Worm (Caenorhabditis elegans) whole organism, young adult: ENCODE measurements around the gene C56G3.2.
A peak's percentile ranks its signal among the peaks of the same experiment; 100 is the strongest.

Experiments
- B0019.2 ChIP-seq: fragments of 200-800 bp; sonication (Bioruptor generic); conservative IDR thresholded peaks from 2 replicates; pipeline ENCODE4 v1.3.6; 2022; ENCODE audit warnings: missing genetic modification reagents, missing genetic modification characterization, missing compliant biosample characterization
- C06A6.2 ChIP-seq: fragments of 200-800 bp; sonication (Bioruptor generic); conservative IDR thresholded peaks from 2 replicates; pipeline ENCODE4 v1.3.6; 2022; ENCODE audit warnings: missing genetic modification characterization, missing compliant biosample characterization
- F10E7.11 ChIP-seq: sonication (generic microtip); optimal IDR thresholded peaks from 2 replicates; lab custom pipeline; 2017; ENCODE audit warnings: mild to moderate bottlenecking, missing genetic modification characterization, moderate library complexity, missing compliant biosample characterization
- F23B12.7 ChIP-seq: sonication (generic microtip); optimal IDR thresholded peaks from 2 replicates; lab custom pipeline; 2017; ENCODE audit warnings: missing genetic modification characterization, mild to moderate bottlenecking, missing compliant biosample characterization, antibody characterized with exemption, moderate library complexity; ENCODE audit not compliant: insufficient read depth
- F55B11.4 ChIP-seq: sonication (generic microtip); optimal IDR thresholded peaks from 2 replicates; lab custom pipeline; 2016; ENCODE audit warnings: missing compliant biosample characterization, missing genetic modification characterization, borderline replicate concordance; ENCODE audit not compliant: insufficient read depth
- K11D2.4 ChIP-seq: fragments of 200-800 bp; sonication (Bioruptor generic); IDR thresholded peaks from 2 replicates; pipeline ENCODE4 v1.3.6; 2022; ENCODE audit warnings: missing genetic modification reagents, missing genetic modification characterization, missing compliant biosample characterization
- T07F8.4 ChIP-seq: sonication (generic microtip); optimal IDR thresholded peaks from 2 replicates; lab custom pipeline; 2016; ENCODE audit warnings: mild to moderate bottlenecking, missing genetic modification characterization, moderate library complexity, missing compliant biosample characterization
- Y53F4B.3 ChIP-seq: fragments of 200-800 bp; sonication (Bioruptor generic); IDR thresholded peaks from 2 replicates; pipeline ENCODE4 v1.3.6; 2022; ENCODE audit warnings: missing genetic modification reagents, missing genetic modification characterization, missing compliant biosample characterization
- Y67H2A.10 ChIP-seq: fragments of 200-800 bp; sonication (Bioruptor generic); conservative IDR thresholded peaks from 2 replicates; pipeline ENCODE4 v1.3.6; 2022; ENCODE audit warnings: missing genetic modification reagents, missing genetic modification characterization, missing compliant biosample characterization
- Y95B8A.8 ChIP-seq: fragments of 200-800 bp; sonication (Bioruptor generic); IDR thresholded peaks from 2 replicates; pipeline ENCODE4 v1.3.6; 2022; ENCODE audit warnings: missing genetic modification reagents, missing genetic modification characterization, missing compliant biosample characterization
- ama-1 ChIP-seq, 3 experiments: fragments of 150-350 bp in 1 of 3; sonication (generic microtip) in 2 of 3; optimal IDR thresholded peaks; 2 replicates each; lab custom pipeline; 2014 to 2018; ENCODE audit warnings: missing biosample characterization in 2 of 3, missing genetic modification characterization in 2 of 3, missing genetic modification reagents in 2 of 3
- aptf-2 ChIP-seq: fragments of 200-800 bp; sonication (Bioruptor generic); conservative IDR thresholded peaks from 2 replicates; pipeline ENCODE4 v1.3.6; 2022; ENCODE audit warnings: missing genetic modification reagents, missing genetic modification characterization, missing compliant biosample characterization
- attf-3 ChIP-seq: fragments of 200-800 bp; sonication (Bioruptor generic); conservative IDR thresholded peaks from 2 replicates; pipeline ENCODE4 v1.3.6; 2022; ENCODE audit warnings: missing genetic modification reagents, missing genetic modification characterization, missing compliant biosample characterization
- attf-5 ChIP-seq: fragments of 200-800 bp; sonication (Bioruptor generic); optimal IDR thresholded peaks from 2 replicates; lab custom pipeline; 2018; ENCODE audit warnings: mild to moderate bottlenecking, missing genetic modification characterization, missing compliant biosample characterization
- bed-1 ChIP-seq: fragments of 200-800 bp; sonication (Bioruptor generic); IDR thresholded peaks from 2 replicates; pipeline ENCODE4 v1.3.6; 2022; ENCODE audit warnings: missing genetic modification reagents, missing genetic modification characterization, missing compliant biosample characterization
- cebp-1 ChIP-seq, 2 experiments: fragments of 200-800 bp in 1 of 2; sonication (Bioruptor generic) in 1 of 2; sonication (generic microtip) in 1 of 2; IDR thresholded peaks in 1 of 2; optimal IDR thresholded peaks in 1 of 2; 2 replicates each; pipeline versions ENCODE4 v1.3.6 to Lab custom; 2017 to 2022; ENCODE audit warnings: missing compliant biosample characterization in 2 of 2, missing genetic modification characterization in 2 of 2, mild to moderate bottlenecking in 1 of 2, missing genetic modification reagents in 1 of 2, moderate library complexity in 1 of 2
- cebp-2 ChIP-seq: fragments of 200-800 bp; sonication (Bioruptor generic); IDR thresholded peaks from 2 replicates; pipeline ENCODE4 v1.3.6; 2022; ENCODE audit warnings: missing genetic modification characterization, missing compliant biosample characterization
- ceh-27 ChIP-seq: fragments of 200-800 bp; sonication (Bioruptor generic); optimal IDR thresholded peaks from 2 replicates; lab custom pipeline; 2018; ENCODE audit warnings: mild to moderate bottlenecking, missing genetic modification characterization, moderate library complexity, missing compliant biosample characterization
- ceh-79 ChIP-seq: sonication (generic microtip); optimal IDR thresholded peaks from 2 replicates; lab custom pipeline; 2017; ENCODE audit warnings: mild to moderate bottlenecking, missing genetic modification characterization, missing compliant biosample characterization
- ceh-91 ChIP-seq: fragments of 200-800 bp; sonication (Bioruptor generic); IDR thresholded peaks from 2 replicates; pipeline ENCODE4 v1.3.6; 2022; ENCODE audit warnings: missing genetic modification reagents, missing genetic modification characterization, missing compliant biosample characterization
- dpff-1 ChIP-seq: sonication (generic microtip); optimal IDR thresholded peaks from 2 replicates; lab custom pipeline; 2017; ENCODE audit warnings: mild to moderate bottlenecking, missing genetic modification characterization, missing compliant biosample characterization
- egrh-3 ChIP-seq: fragments of 200-800 bp; sonication (Bioruptor generic); IDR thresholded peaks from 2 replicates; pipeline ENCODE4 v1.3.6; 2022; ENCODE audit warnings: missing genetic modification reagents, missing genetic modification characterization, missing compliant biosample characterization
- ets-4 ChIP-seq: fragments of 200-800 bp; sonication (Bioruptor generic); optimal IDR thresholded peaks from 2 replicates; lab custom pipeline; 2018; ENCODE audit warnings: mild to moderate bottlenecking, missing genetic modification characterization, missing compliant biosample characterization
- fkh-3 ChIP-seq: sonication (generic microtip); optimal IDR thresholded peaks from 2 replicates; lab custom pipeline; 2016; ENCODE audit warnings: mild to moderate bottlenecking, missing genetic modification characterization, missing compliant biosample characterization
- gei-17 ChIP-seq: fragments of 200-800 bp; sonication (Bioruptor generic); optimal IDR thresholded peaks from 2 replicates; lab custom pipeline; 2018; ENCODE audit warnings: mild to moderate bottlenecking, missing genetic modification characterization, missing compliant biosample characterization
- hlh-26 ChIP-seq: fragments of 200-800 bp; sonication (Bioruptor generic); conservative IDR thresholded peaks from 2 replicates; pipeline ENCODE4 v1.3.6; 2022; ENCODE audit warnings: missing genetic modification reagents, missing genetic modification characterization, missing compliant biosample characterization
- hmg-1.2 ChIP-seq: fragments of 200-800 bp; sonication (Bioruptor generic); IDR thresholded peaks from 2 replicates; pipeline ENCODE4 v1.3.6; 2022; ENCODE audit warnings: missing genetic modification reagents, missing genetic modification characterization, missing compliant biosample characterization
- hmg-20 ChIP-seq: fragments of 200-800 bp; sonication (Bioruptor generic); IDR thresholded peaks from 2 replicates; pipeline ENCODE4 v1.3.6; 2022; ENCODE audit warnings: missing genetic modification reagents, missing genetic modification characterization, missing compliant biosample characterization
- lin-54 ChIP-seq: fragments of 200-800 bp; sonication (Bioruptor generic); optimal IDR thresholded peaks from 2 replicates; lab custom pipeline; 2018; ENCODE audit warnings: mild to moderate bottlenecking, missing genetic modification characterization, missing compliant biosample characterization
- lir-1 ChIP-seq: fragments of 200-800 bp; sonication (Bioruptor generic); conservative IDR thresholded peaks from 2 replicates; pipeline ENCODE4 v1.3.6; 2022; ENCODE audit warnings: missing genetic modification reagents, missing genetic modification characterization, missing compliant biosample characterization
- lsy-27 ChIP-seq: sonication (generic microtip); optimal IDR thresholded peaks from 2 replicates; lab custom pipeline; 2017; ENCODE audit warnings: missing genetic modification characterization, mild to moderate bottlenecking, missing compliant biosample characterization, antibody characterized with exemption, missing genotype, borderline replicate concordance; ENCODE audit not compliant: insufficient read depth
- madf-10 ChIP-seq: sonication (generic microtip); optimal IDR thresholded peaks from 2 replicates; lab custom pipeline; 2016; ENCODE audit warnings: mild to moderate bottlenecking, missing genetic modification characterization, missing compliant biosample characterization
- madf-6 ChIP-seq: fragments of 200-800 bp; sonication (Bioruptor generic); IDR thresholded peaks from 2 replicates; pipeline ENCODE4 v1.3.6; 2022; ENCODE audit warnings: missing genetic modification reagents, missing genetic modification characterization, missing compliant biosample characterization
- mes-4 ChIP-seq: sonication (generic microtip); optimal IDR thresholded peaks from 2 replicates; lab custom pipeline; 2016; ENCODE audit warnings: missing genotype, missing genetic modification characterization, missing compliant biosample characterization
- mxl-1 ChIP-seq: sonication (generic microtip); optimal IDR thresholded peaks from 2 replicates; lab custom pipeline; 2016; ENCODE audit warnings: missing genetic modification characterization, missing compliant biosample characterization
- nfya-1 ChIP-seq: sonication (generic microtip); optimal IDR thresholded peaks from 2 replicates; lab custom pipeline; 2017; ENCODE audit warnings: antibody characterized with exemption, missing compliant biosample characterization, missing genetic modification characterization, borderline replicate concordance; ENCODE audit not compliant: insufficient read depth
- nfya-2 ChIP-seq: fragments of 200-800 bp; sonication (Bioruptor generic); IDR thresholded peaks from 2 replicates; pipeline ENCODE4 v1.3.6; 2022; ENCODE audit warnings: missing genetic modification reagents, missing genetic modification characterization, missing compliant biosample characterization
- nhr-120 ChIP-seq: fragments of 200-800 bp; sonication (Bioruptor generic); IDR thresholded peaks from 2 replicates; pipeline ENCODE4 v1.3.6; 2022; ENCODE audit warnings: missing genetic modification characterization, missing compliant biosample characterization
- pha-4 ChIP-seq: fragments of 150-350 bp; sonication (generic microtip); optimal IDR thresholded peaks from 2 replicates; lab custom pipeline; 2014; ENCODE audit warnings: missing biosample characterization, missing genetic modification reagents, missing genetic modification characterization
- repo-1 ChIP-seq: sonication (generic microtip); optimal IDR thresholded peaks from 2 replicates; lab custom pipeline; 2017; ENCODE audit warnings: mild to moderate bottlenecking, missing genetic modification characterization, missing compliant biosample characterization
- sptf-2 ChIP-seq: fragments of 200-800 bp; sonication (Bioruptor generic); optimal IDR thresholded peaks from 2 replicates; lab custom pipeline; 2018; ENCODE audit warnings: mild to moderate bottlenecking, missing genetic modification characterization, missing compliant biosample characterization
- unc-130 ChIP-seq: sonication (generic microtip); optimal IDR thresholded peaks from 2 replicates; lab custom pipeline; 2016; ENCODE audit warnings: missing genetic modification reagents, missing genetic modification characterization, missing compliant biosample characterization
- unc-62 ChIP-seq: fragments of 150-350 bp; optimal IDR thresholded peaks from 2 replicates; lab custom pipeline; 2014; ENCODE audit warnings: missing biosample characterization, missing genetic modification reagents, missing genetic modification characterization
- xnd-1 ChIP-seq: sonication (generic microtip); optimal IDR thresholded peaks from 2 replicates; lab custom pipeline; 2016; ENCODE audit warnings: missing genotype, missing genetic modification reagents, missing genetic modification characterization, missing compliant biosample characterization
- ztf-18 ChIP-seq: sonication (generic microtip); optimal IDR thresholded peaks from 2 replicates; lab custom pipeline; 2016; ENCODE audit warnings: missing genotype, mild to moderate bottlenecking, missing genetic modification characterization, missing compliant biosample characterization
- ztf-25 ChIP-seq: fragments of 200-800 bp; sonication (Bioruptor generic); IDR thresholded peaks from 2 replicates; pipeline ENCODE4 v1.3.6; 2022; ENCODE audit warnings: missing genetic modification reagents, missing genetic modification characterization, missing compliant biosample characterization
- ztf-26 ChIP-seq: sonication (generic microtip); optimal IDR thresholded peaks from 2 replicates; lab custom pipeline; 2017; ENCODE audit warnings: missing genetic modification characterization, missing compliant biosample characterization

Gene C56G3.2

ce11 chrX:7334302-7334724 lies 31.1 kb upstream of the C56G3.2 start, which contains the start of gene epg-7 (continued):
- TF ChIP-seq attf-5 (GFP tag; lab: Kevin White, UChicago): peak; percentile 94
- peak; percentile 92 for TF ChIP-seq ceh-27 (GFP tag; lab: Kevin White, UChicago)
- peak; percentile 49 for TF ChIP-seq F23B12.7 (tag; lab: Kevin White, UChicago)
- TF ChIP-seq K11D2.4 (GFP tag; lab: Robert Waterston, UW): peak; percentile 84
- no peak for TF ChIP-seq nfya-1 (tag; lab: Kevin White, UChicago)
- no peak for TF ChIP-seq sptf-2 (GFP tag; lab: Kevin White, UChicago)
- TF ChIP-seq repo-1: peak; percentile 61
- TF ChIP-seq madf-6 (GFP tag; lab: Robert Waterston, UW): no peak; the same call in 1 of the 2 replicates
- peak; percentile 57 for TF ChIP-seq ztf-18
- no peak for TF ChIP-seq unc-62
- TF ChIP-seq nfya-2 (GFP tag; lab: Robert Waterston, UW): no peak
- no peak for TF ChIP-seq mes-4 (tag; lab: Kevin White, UChicago)
- TF ChIP-seq cebp-2: 0 out of 2 replicates have a peak, but pooled peaks have one; percentile 60
- TF ChIP-seq egrh-3: peak; percentile 47; the same call in 1 of the 2 replicates
- TF ChIP-seq ztf-26 (tag; lab: Kevin White, UChicago): peak; percentile 90
- no peak for TF ChIP-seq B0019.2 (GFP tag; lab: Robert Waterston, UW)
- peak; percentile 90 for TF ChIP-seq pha-4 (tag; lab: Kevin White, UChicago)
- peak; percentile 87 for TF ChIP-seq C06A6.2 (GFP tag; lab: Robert Waterston, UW)
- TF ChIP-seq mxl-1: no peak
- peak; percentile 64 for TF ChIP-seq lin-54 (GFP tag; lab: Kevin White, UChicago)
- TF ChIP-seq Y95B8A.8 (GFP tag; lab: Robert Waterston, UW): 0 out of 2 replicates have a peak, but pooled peaks have one; percentile 35
- TF ChIP-seq ceh-79 (tag; lab: Kevin White, UChicago): no peak
- no peak for TF ChIP-seq unc-130
- peak; percentile 86 for TF ChIP-seq gei-17 (GFP tag; lab: Kevin White, UChicago)
- no peak for TF ChIP-seq attf-3 (GFP tag; lab: Robert Waterston, UW)
- no peak for TF ChIP-seq dpff-1
- no peak for TF ChIP-seq lsy-27
- TF ChIP-seq bed-1 (GFP tag; lab: Robert Waterston, UW): no peak
- no peak for TF ChIP-seq T07F8.4 (tag; lab: Kevin White, UChicago)
- no peak for TF ChIP-seq fkh-3 (tag; lab: Kevin White, UChicago)
- TF ChIP-seq madf-10 (tag; lab: Kevin White, UChicago): peak; percentile 80
- no peak for TF ChIP-seq ama-1 (optimal IDR thresholded peaks at IDR 0.05; lab: Kevin White, UChicago)
- TF ChIP-seq ama-1 (GFP tag; optimal IDR thresholded peaks at IDR 0.05; lab: Kevin White, UChicago): no peak
- TF ChIP-seq lir-1 (GFP tag; lab: Robert Waterston, UW): peak; percentile 91
- no peak for TF ChIP-seq ceh-91
- no peak for TF ChIP-seq nhr-120 (GFP tag; lab: Robert Waterston, UW)
- TF ChIP-seq hmg-20 (GFP tag; lab: Robert Waterston, UW): peak; percentile 64
- TF ChIP-seq xnd-1 (tag; lab: Kevin White, UChicago): no peak
- TF ChIP-seq hmg-1.2 (GFP tag; lab: Robert Waterston, UW): peak; percentile 88
- peak; percentile 86 for TF ChIP-seq ets-4 (GFP tag; lab: Kevin White, UChicago)
- TF ChIP-seq F10E7.11: no peak
- TF ChIP-seq cebp-1 (GFP tag; IDR thresholded peaks at IDR 0.05; lab: Robert Waterston, UW): peak; percentile 86
- TF ChIP-seq cebp-1 (tag; optimal IDR thresholded peaks at IDR 0.05; lab: Kevin White, UChicago): peak; percentile 96
- TF ChIP-seq ztf-25 (GFP tag; lab: Robert Waterston, UW): 0 out of 2 replicates have a peak, but pooled peaks have one; percentile 26
- TF ChIP-seq Y53F4B.3 (GFP tag; lab: Robert Waterston, UW): no peak
- no peak for TF ChIP-seq Y67H2A.10 (GFP tag; lab: Robert Waterston, UW)
- TF ChIP-seq F55B11.4: no peak
- TF ChIP-seq aptf-2 (GFP tag; lab: Robert Waterston, UW): no peak; the same call in 1 of the 2 replicates
- no peak for TF ChIP-seq hlh-26 (GFP tag; lab: Robert Waterston, UW)
